Worm (Caenorhabditis elegans) whole organism, young adult: ENCODE measurements around the gene ymel-1.

Experiments used
- F23B12.7 ChIP-seq: sonication (generic microtip); optimal IDR thresholded peaks from 2 replicates; lab custom pipeline; 2017; ENCODE audit warnings: missing genetic modification characterization, mild to moderate bottlenecking, missing compliant biosample characterization, antibody characterized with exemption, moderate library complexity; ENCODE audit not compliant: insufficient read depth
- die-1 ChIP-seq: sonication (generic microtip); optimal IDR thresholded peaks from 2 replicates; lab custom pipeline; 2016; ENCODE audit warnings: missing genotype, mild to moderate bottlenecking, missing genetic modification characterization, missing compliant biosample characterization
- efl-1 ChIP-seq: fragments of 150-350 bp; optimal IDR thresholded peaks from 2 replicates; lab custom pipeline; 2014; ENCODE audit warnings: missing biosample characterization, missing genetic modification reagents, missing genetic modification characterization
- egl-44 ChIP-seq: fragments of 200-800 bp; sonication (Bioruptor generic); IDR thresholded peaks from 2 replicates; pipeline ENCODE4 v1.3.6; 2022; ENCODE audit warnings: missing genetic modification reagents, missing genetic modification characterization, missing compliant biosample characterization
- egrh-3 ChIP-seq: fragments of 200-800 bp; sonication (Bioruptor generic); IDR thresholded peaks from 2 replicates; pipeline ENCODE4 v1.3.6; 2022; ENCODE audit warnings: missing genetic modification reagents, missing genetic modification characterization, missing compliant biosample characterization
- ekl-4 ChIP-seq: fragments of 200-800 bp; sonication (Bioruptor generic); IDR thresholded peaks from 2 replicates; pipeline ENCODE4 v1.3.6; 2022; ENCODE audit warnings: missing genetic modification reagents, missing genetic modification characterization, missing compliant biosample characterization
- snpc-4 ChIP-seq, 5 experiments: fragments of 150-350 bp in 1 of 5; sonication (generic microtip) in 4 of 5; optimal IDR thresholded peaks; 2 replicates each; lab custom pipeline; 2014 to 2018; ENCODE audit warnings: missing genetic modification characterization in 5 of 5, missing biosample characterization in 3 of 5, antibody characterized with exemption in 2 of 5, mild to moderate bottlenecking in 2 of 5, missing compliant biosample characterization in 2 of 5, missing genotype in 2 of 5, moderate library complexity in 2 of 5, missing genetic modification reagents in 1 of 5
- tbp1 ChIP-seq: fragments of 200-800 bp; sonication (Bioruptor generic); optimal IDR thresholded peaks from 2 replicates; lab custom pipeline; 2018; ENCODE audit warnings: mild to moderate bottlenecking, missing genetic modification characterization, missing compliant biosample characterization

ce11 chrIII:10451012-10451411 is 35.1 kb downstream of the ymel-1 start, which contains the start of gene H04D03.4:
- TF ChIP-seq die-1 (tag; lab: Kevin White, UChicago) (no peak), ekl-4 (GFP tag; lab: Robert Waterston, UW) (no peak), egl-44 (no peak), efl-1 (GFP tag; lab: Kevin White, UChicago) (no peak), snpc-4 (GFP tag; optimal IDR thresholded peaks at IDR 0.05; lab: Kevin White, UChicago) (no peak), snpc-4 (tag; optimal IDR thresholded peaks at IDR 0.05; lab: Kevin White, UChicago) (no peak), egrh-3 (no peak), F23B12.7 (tag; lab: Kevin White, UChicago) (no peak), tbp1 (GFP tag; lab: Kevin White, UChicago) (no peak)
